Fruit fly (Drosophila melanogaster) whole organism, embryonic: Measurements from ENCODE around the gene Vha55.
A peak's percentile ranks its signal among the peaks of the same experiment; 100 is the strongest.

Source experiments
- Blimp-1 ChIP-seq: fragments of 200-800 bp; sonication (Bioruptor generic); optimal IDR thresholded peaks from 3 replicates; lab custom pipeline; 2018; ENCODE audit warnings: missing biosample characterization, missing genetic modification characterization, mild to moderate bottlenecking, moderate library complexity, missing genetic modification reagents
- CG11560 ChIP-seq: fragments of 200-800 bp; sonication (Bioruptor generic); IDR thresholded peaks from 3 replicates; pipeline ENCODE4 v1.3.6; 2022; ENCODE audit warnings: missing biosample characterization, missing genetic modification characterization
- CG13287 ChIP-seq: fragments of 200-800 bp; sonication (Bioruptor generic); IDR thresholded peaks from 2 replicates; pipeline ENCODE4 v1.3.6; 2022; ENCODE audit warnings: missing biosample characterization, missing genetic modification characterization; ENCODE audit not compliant: partially characterized antibody
- CG13894 ChIP-seq: fragments of 200-800 bp; sonication (Bioruptor generic); optimal IDR thresholded peaks from 3 replicates; lab custom pipeline; 2018; ENCODE audit warnings: missing biosample characterization, mild to moderate bottlenecking, missing genetic modification characterization, moderate library complexity
- CG15269 ChIP-seq: fragments of 200-800 bp; sonication (Bioruptor generic); optimal IDR thresholded peaks from 2 replicates; lab custom pipeline; 2018; ENCODE audit warnings: missing biosample characterization, mild to moderate bottlenecking, missing genetic modification characterization, moderate library complexity
- CG1529 ChIP-seq: fragments of 200-800 bp; sonication (Bioruptor generic); optimal IDR thresholded peaks from 3 replicates; lab custom pipeline; 2018; ENCODE audit warnings: missing biosample characterization, missing genetic modification characterization
- CG16779 ChIP-seq: fragments of 200-800 bp; sonication (Bioruptor generic); IDR thresholded peaks from 2 replicates; pipeline ENCODE4 v1.3.6; 2022; ENCODE audit warnings: missing biosample characterization, missing genetic modification characterization
- CG17359 ChIP-seq: fragments of 200-800 bp; sonication (Bioruptor generic); optimal IDR thresholded peaks from 3 replicates; lab custom pipeline; 2018; ENCODE audit warnings: missing biosample characterization, mild to moderate bottlenecking, missing genetic modification characterization, moderate library complexity
- CG2712 ChIP-seq: fragments of 200-800 bp; optimal IDR thresholded peaks from 3 replicates; lab custom pipeline; 2019; ENCODE audit warnings: missing biosample characterization, mild to moderate bottlenecking, missing genetic modification characterization, moderate library complexity
- CG34376 ChIP-seq: fragments of 200-800 bp; sonication (Bioruptor generic); optimal IDR thresholded peaks from 2 replicates; lab custom pipeline; 2018; ENCODE audit warnings: missing biosample characterization, mild to moderate bottlenecking, missing genetic modification characterization
- CG3838 ChIP-seq: fragments of 200-800 bp; sonication (Bioruptor generic); optimal IDR thresholded peaks from 3 replicates; lab custom pipeline; 2016; ENCODE audit warnings: missing biosample characterization, missing genetic modification characterization
- CG4360 ChIP-seq: fragments of 200-800 bp; sonication (Bioruptor generic); IDR thresholded peaks from 2 replicates; pipeline ENCODE4 v1.3.6; 2022; ENCODE audit warnings: missing biosample characterization, missing genetic modification characterization
- CG6813 ChIP-seq: fragments of 200-800 bp; sonication (Bioruptor generic); optimal IDR thresholded peaks from 2 replicates; lab custom pipeline; 2017; ENCODE audit warnings: missing biosample characterization, missing genetic modification characterization, mild to moderate bottlenecking, moderate library complexity, missing genetic modification reagents
- CG7745 ChIP-seq: fragments of 200-800 bp; sonication (Bioruptor generic); optimal IDR thresholded peaks from 2 replicates; lab custom pipeline; 2018; ENCODE audit warnings: missing biosample characterization, mild to moderate bottlenecking, missing genetic modification characterization, moderate library complexity
- CG7928 ChIP-seq: fragments of 200-800 bp; sonication (Bioruptor generic); optimal IDR thresholded peaks from 2 replicates; lab custom pipeline; 2017; ENCODE audit warnings: missing biosample characterization, mild to moderate bottlenecking, missing genetic modification characterization
- CG8924 ChIP-seq: fragments of 200-800 bp; optimal IDR thresholded peaks from 3 replicates; lab custom pipeline; 2019; ENCODE audit warnings: missing biosample characterization, mild to moderate bottlenecking, missing genetic modification characterization, moderate library complexity
- Chrac-16 ChIP-seq: fragments of 200-800 bp; sonication (Bioruptor generic); optimal IDR thresholded peaks from 3 replicates; lab custom pipeline; 2016; ENCODE audit warnings: missing biosample characterization, missing genetic modification characterization
- D19B ChIP-seq: fragments of 200-800 bp; sonication (Bioruptor generic); optimal IDR thresholded peaks from 2 replicates; lab custom pipeline; 2017; ENCODE audit warnings: missing biosample characterization, mild to moderate bottlenecking, missing genetic modification characterization
- Dek ChIP-seq: fragments of 200-800 bp; sonication (Bioruptor generic); optimal IDR thresholded peaks from 3 replicates; lab custom pipeline; 2019; ENCODE audit warnings: missing biosample characterization, mild to moderate bottlenecking, missing genetic modification characterization, moderate library complexity
- Dref ChIP-seq: fragments of 200-800 bp; sonication (Bioruptor generic); IDR thresholded peaks from 2 replicates; pipeline ENCODE4 v1.3.6; 2022; ENCODE audit warnings: missing biosample characterization, missing genetic modification characterization
- Drgx ChIP-seq: fragments of 200-800 bp; sonication (Bioruptor generic); IDR thresholded peaks from 2 replicates; pipeline ENCODE4 v1.3.6; 2022; ENCODE audit warnings: missing biosample characterization, missing genetic modification characterization
- Ets97D ChIP-seq: fragments of 200-800 bp; sonication (Bioruptor generic); optimal IDR thresholded peaks from 3 replicates; lab custom pipeline; 2016; ENCODE audit warnings: missing biosample characterization, missing genetic modification characterization
- HmgZ ChIP-seq: fragments of 200-800 bp; sonication (Bioruptor generic); optimal IDR thresholded peaks from 2 replicates; lab custom pipeline; 2018; ENCODE audit warnings: missing biosample characterization, mild to moderate bottlenecking, missing genetic modification characterization
- Lhr ChIP-seq: fragments of 200-800 bp; sonication (Bioruptor generic); optimal IDR thresholded peaks from 3 replicates; lab custom pipeline; 2017; ENCODE audit warnings: mild to moderate bottlenecking, missing biosample characterization, missing genetic modification reagents, missing genetic modification characterization
- Optix ChIP-seq: fragments of 200-800 bp; sonication (Bioruptor generic); IDR thresholded peaks from 3 replicates; pipeline ENCODE4 v1.3.6; 2022; ENCODE audit warnings: missing biosample characterization, missing genetic modification characterization
- Ptx1 ChIP-seq: fragments of 200-800 bp; sonication (Bioruptor generic); IDR thresholded peaks from 2 replicates; pipeline ENCODE4 v1.3.6; 2022; ENCODE audit warnings: missing biosample characterization, missing genetic modification characterization
- Sox102F ChIP-seq: fragments of 200-800 bp; sonication (Bioruptor generic); optimal IDR thresholded peaks from 2 replicates; lab custom pipeline; 2018; ENCODE audit warnings: missing biosample characterization, mild to moderate bottlenecking, missing genetic modification characterization, moderate library complexity
- al ChIP-seq: fragments of 200-800 bp; sonication (Bioruptor generic); IDR thresholded peaks from 2 replicates; pipeline ENCODE4 v1.3.6; 2022; ENCODE audit warnings: missing biosample characterization, missing genetic modification characterization
- ase ChIP-seq: fragments of 200-800 bp; sonication (Bioruptor generic); IDR thresholded peaks from 3 replicates; pipeline ENCODE4 v1.3.6; 2022; ENCODE audit warnings: missing biosample characterization, missing genetic modification characterization
- cg ChIP-seq: fragments of 200-800 bp; sonication (Bioruptor generic); optimal IDR thresholded peaks from 3 replicates; lab custom pipeline; 2019; ENCODE audit warnings: missing biosample characterization, mild to moderate bottlenecking, missing genetic modification characterization, moderate library complexity
- gce ChIP-seq: fragments of 200-800 bp; sonication (Bioruptor generic); IDR thresholded peaks from 3 replicates; pipeline ENCODE4 v1.3.6; 2022; ENCODE audit warnings: missing biosample characterization, missing genetic modification characterization
- jigr1 ChIP-seq: fragments of 200-800 bp; sonication (Bioruptor generic); IDR thresholded peaks from 3 replicates; pipeline ENCODE4 v1.3.6; 2022; ENCODE audit warnings: missing biosample characterization, missing genetic modification characterization
- jumu ChIP-seq: fragments of 200-800 bp; sonication (Bioruptor generic); optimal IDR thresholded peaks from 3 replicates; lab custom pipeline; 2016; ENCODE audit warnings: missing biosample characterization, missing genetic modification characterization
- lab ChIP-seq: fragments of 200-800 bp; sonication (Bioruptor generic); optimal IDR thresholded peaks from 3 replicates; lab custom pipeline; 2017; ENCODE audit warnings: missing biosample characterization, missing genetic modification characterization, mild to moderate bottlenecking, moderate library complexity, missing genetic modification reagents
- nau ChIP-seq: fragments of 200-800 bp; sonication (Bioruptor generic); optimal IDR thresholded peaks from 3 replicates; lab custom pipeline; 2017; ENCODE audit warnings: missing biosample characterization, mild to moderate bottlenecking, missing genetic modification characterization, missing genetic modification reagents
- nom ChIP-seq: fragments of 200-800 bp; sonication (Bioruptor generic); optimal IDR thresholded peaks from 2 replicates; lab custom pipeline; 2017; ENCODE audit warnings: missing biosample characterization, missing genetic modification characterization, mild to moderate bottlenecking, moderate library complexity, missing genetic modification reagents
- pb ChIP-seq: fragments of 200-800 bp; sonication (Bioruptor generic); optimal IDR thresholded peaks from 3 replicates; lab custom pipeline; 2016; ENCODE audit warnings: missing biosample characterization, missing genetic modification characterization
- pros ChIP-seq: fragments of 200-800 bp; sonication (Bioruptor generic); optimal IDR thresholded peaks from 3 replicates; lab custom pipeline; 2019; ENCODE audit warnings: missing biosample characterization, mild to moderate bottlenecking, missing genetic modification characterization, moderate library complexity
- pzg ChIP-seq: fragments of 200-800 bp; sonication (Bioruptor generic); optimal IDR thresholded peaks from 3 replicates; lab custom pipeline; 2018; ENCODE audit warnings: missing biosample characterization, mild to moderate bottlenecking, missing genetic modification characterization, moderate library complexity
- sd ChIP-seq: fragments of 200-800 bp; sonication (Bioruptor generic); optimal IDR thresholded peaks from 3 replicates; lab custom pipeline; 2018; ENCODE audit warnings: missing biosample characterization, mild to moderate bottlenecking, missing genetic modification characterization, moderate library complexity
- shn ChIP-seq: fragments of 200-800 bp; sonication (Bioruptor generic); optimal IDR thresholded peaks from 3 replicates; lab custom pipeline; 2016; ENCODE audit warnings: missing biosample characterization, missing genetic modification characterization
- sna ChIP-seq: fragments of 200-800 bp; sonication (Bioruptor generic); IDR thresholded peaks from 2 replicates; pipeline ENCODE4 v1.3.6; 2022; ENCODE audit warnings: missing biosample characterization, missing genetic modification characterization; ENCODE audit not compliant: partially characterized antibody
- so ChIP-seq: fragments of 200-800 bp; sonication (Bioruptor generic); IDR thresholded peaks from 3 replicates; pipeline ENCODE4 v1.3.6; 2022; ENCODE audit warnings: missing biosample characterization, missing genetic modification characterization
- twi ChIP-seq: fragments of 200-800 bp; optimal IDR thresholded peaks from 2 replicates; lab custom pipeline; 2019; ENCODE audit warnings: missing biosample characterization, mild to moderate bottlenecking, missing genetic modification characterization, moderate library complexity
- vvl ChIP-seq: fragments of 200-800 bp; sonication (Bioruptor generic); IDR thresholded peaks from 2 replicates; pipeline ENCODE4 v1.3.6; 2022; ENCODE audit warnings: missing biosample characterization, missing genetic modification characterization

Gene Vha55

dm6 chr3R:12595187-12595889, 32.3 kb downstream of the Vha55 start, which contains the start of gene Octbeta2R (continued):
- TF ChIP-seq Sox102F (no peak), CG11560 (no peak), CG4360 (GFP tag; lab: Robert Waterston, UW) (no peak), CG7928 (no peak), CG7745 (tag; lab: Kevin White, UChicago) (no peak), shn (no peak), nom (GFP tag; lab: Kevin White, UChicago) (no peak), CG1529 (no peak), CG2712 (tag; lab: Kevin White, UChicago) (no peak), sd (tag; lab: Kevin White, UChicago) (peak; percentile 72), Dek (tag; lab: Kevin White, UChicago) (no peak), pb (no peak), CG3838 (GFP tag; lab: Kevin White, UChicago) (no peak), CG13894 (tag; lab: Kevin White, UChicago) (peak; percentile 35), al (GFP tag; lab: Robert Waterston, UW) (no peak), gce (GFP tag; lab: Robert Waterston, UW) (no peak), sna (peak; percentile 48; the same call in 1 of the 2 replicates), CG34376 (peak; percentile 10), jumu (GFP tag; lab: Kevin White, UChicago) (no peak), Lhr (no peak), CG17359 (no peak), Chrac-16 (GFP tag; lab: Kevin White, UChicago) (no peak), Blimp-1 (GFP tag; lab: Kevin White, UChicago) (no peak), twi (tag; lab: Kevin White, UChicago) (no peak), CG16779 (GFP tag; lab: Robert Waterston, UW) (0 out of 2 replicates have a peak, but pooled peaks have one; percentile 62), cg (GFP tag; lab: Kevin White, UChicago) (peak; percentile 11), lab (peak; percentile 30), so (GFP tag; lab: Robert Waterston, UW) (no peak), CG8924 (tag; lab: Kevin White, UChicago) (no peak), Ptx1 (GFP tag; lab: Robert Waterston, UW) (no peak), nau (GFP tag; lab: Kevin White, UChicago) (no peak), D19B (GFP tag; lab: Kevin White, UChicago) (no peak), HmgZ (no peak), Ets97D (GFP tag; lab: Kevin White, UChicago) (no peak), pzg (GFP tag; lab: Kevin White, UChicago) (no peak), CG6813 (no peak), vvl (GFP tag; lab: Robert Waterston, UW) (no peak), Optix (GFP tag; lab: Robert Waterston, UW) (no peak), pros (GFP tag; lab: Kevin White, UChicago) (no peak), jigr1 (no peak), ase (no peak), Drgx (no peak), CG13287 (GFP tag; lab: Robert Waterston, UW) (peak; percentile 55; the same call in 1 of the 2 replicates), CG15269 (tag; lab: Kevin White, UChicago) (peak; percentile 9), Dref (GFP tag; lab: Robert Waterston, UW) (no peak)
- TF ChIP-seq, all 482 proteins: peak for 22
